Worm (Caenorhabditis elegans) whole organism, L1 larva: ENCODE data around the gene sri-66.
A peak's percentile ranks its signal among the peaks of the same experiment; 100 is the strongest.

Experiments used
- C04F5.9 ChIP-seq: sonication (generic microtip); optimal IDR thresholded peaks from 2 replicates; lab custom pipeline; 2016; ENCODE audit warnings: missing genetic modification characterization, missing compliant biosample characterization
- C34B4.2 ChIP-seq: sonication (generic microtip); optimal IDR thresholded peaks from 2 replicates; lab custom pipeline; 2017; ENCODE audit warnings: mild to moderate bottlenecking, missing genetic modification characterization, missing compliant biosample characterization
- ceh-82 ChIP-seq, 3 experiments: fragments of 150-350 bp in 1 of 3; sonication (generic microtip) in 2 of 3; optimal IDR thresholded peaks; 2 replicates each; lab custom pipeline; 2014 to 2017; ENCODE audit warnings: missing biosample characterization in 3 of 3, missing genetic modification characterization in 3 of 3
- ceh-90 ChIP-seq: sonication (generic microtip); optimal IDR thresholded peaks from 2 replicates; lab custom pipeline; 2016; ENCODE audit warnings: missing genetic modification characterization, missing compliant biosample characterization
- efl-1 ChIP-seq, 4 experiments: fragments of 150-350 bp; optimal IDR thresholded peaks in 3 of 4; peaks in 1 of 4; 1 replicate in 1 of 4; 2 replicates in 3 of 4; lab custom pipeline; 2014; ENCODE audit warnings: missing biosample characterization in 2 of 4, missing genetic modification characterization in 2 of 4, missing genetic modification reagents in 2 of 4
- elt-3 ChIP-seq, 6 experiments: fragments of 150-350 bp in 1 of 6; sonication (generic microtip); optimal IDR thresholded peaks; 2 replicates each; lab custom pipeline; 2017 to 2018; ENCODE audit warnings: missing biosample characterization in 6 of 6, missing genetic modification characterization in 6 of 6, inconsistent platforms in 1 of 6
- fkh-10 ChIP-seq: sonication (generic microtip); optimal IDR thresholded peaks from 2 replicates; lab custom pipeline; 2017; ENCODE audit warnings: missing biosample characterization, missing genetic modification reagents, missing genetic modification characterization
- grh-1 ChIP-seq: fragments of 200-800 bp; sonication (Bioruptor generic); IDR thresholded peaks from 2 replicates; pipeline ENCODE4 v1.3.6; 2022; ENCODE audit warnings: missing genetic modification reagents, missing genetic modification characterization, missing compliant biosample characterization
- hpl-2 ChIP-seq: fragments of 150-350 bp; optimal IDR thresholded peaks from 2 replicates; lab custom pipeline; 2014; ENCODE audit warnings: missing biosample characterization, missing genetic modification reagents, missing genetic modification characterization
- isw-1 ChIP-seq: fragments of 200-800 bp; sonication (Bioruptor generic); IDR thresholded peaks from 2 replicates; pipeline ENCODE4 v1.3.6; 2022; ENCODE audit warnings: missing genetic modification characterization, missing compliant biosample characterization
- lin-14 ChIP-seq: fragments of 200-800 bp; sonication (Bioruptor generic); optimal IDR thresholded peaks from 2 replicates; lab custom pipeline; 2018; ENCODE audit warnings: mild to moderate bottlenecking, missing genetic modification characterization, moderate library complexity, missing compliant biosample characterization
- lin-15B ChIP-seq: fragments of 150-350 bp; sonication (generic microtip); optimal IDR thresholded peaks from 3 replicates; lab custom pipeline; 2014; ENCODE audit warnings: missing biosample characterization, missing genetic modification characterization
- lin-35 ChIP-seq, 2 experiments: fragments of 150-350 bp; optimal IDR thresholded peaks; 2 replicates each; lab custom pipeline; 2014; ENCODE audit warnings: missing biosample characterization in 2 of 2, missing genetic modification characterization in 2 of 2, missing genetic modification reagents in 2 of 2
- lir-3 ChIP-seq: sonication (generic microtip); optimal IDR thresholded peaks from 2 replicates; lab custom pipeline; 2016; ENCODE audit warnings: mild to moderate bottlenecking, missing genetic modification characterization, moderate library complexity, missing compliant biosample characterization; ENCODE audit not compliant: poor library complexity
- mab-9 ChIP-seq: fragments of 200-800 bp; sonication (Bioruptor generic); IDR thresholded peaks from 2 replicates; pipeline ENCODE4 v1.3.6; 2022; ENCODE audit warnings: missing genetic modification reagents, missing genetic modification characterization, missing compliant biosample characterization
- mdl-1 ChIP-seq, 2 experiments: fragments of 150-350 bp; optimal IDR thresholded peaks; 2 replicates each; lab custom pipeline; 2014 to 2017; ENCODE audit warnings: missing biosample characterization in 2 of 2, missing genetic modification characterization in 2 of 2, inconsistent platforms in 1 of 2
- mep-1 ChIP-seq: fragments of 150-350 bp; optimal IDR thresholded peaks from 2 replicates; lab custom pipeline; 2014; ENCODE audit warnings: missing biosample characterization, missing genetic modification characterization
- nhr-11 ChIP-seq: fragments of 150-350 bp; optimal IDR thresholded peaks from 2 replicates; lab custom pipeline; 2014; ENCODE audit warnings: missing biosample characterization, missing genetic modification characterization
- nhr-12 ChIP-seq: sonication (generic microtip); optimal IDR thresholded peaks from 2 replicates; lab custom pipeline; 2017; ENCODE audit warnings: missing biosample characterization, missing genetic modification characterization
- nhr-19 ChIP-seq: fragments of 200-800 bp; sonication (Bioruptor generic); conservative IDR thresholded peaks from 2 replicates; pipeline ENCODE4 v1.3.6; 2022; ENCODE audit warnings: missing genetic modification characterization, missing compliant biosample characterization
- nhr-28 ChIP-seq: fragments of 150-350 bp; optimal IDR thresholded peaks from 2 replicates; lab custom pipeline; 2014; ENCODE audit warnings: missing biosample characterization, missing genetic modification characterization
- nhr-71 ChIP-seq: sonication (generic microtip); optimal IDR thresholded peaks from 2 replicates; lab custom pipeline; 2016; ENCODE audit warnings: mild to moderate bottlenecking, missing genetic modification characterization, moderate library complexity, missing compliant biosample characterization
- nhr-77 ChIP-seq: fragments of 150-350 bp; optimal IDR thresholded peaks from 2 replicates; lab custom pipeline; 2014; ENCODE audit warnings: missing biosample characterization, missing genetic modification characterization
- nhr-90 ChIP-seq: sonication (generic microtip); optimal IDR thresholded peaks from 2 replicates; lab custom pipeline; 2016; ENCODE audit warnings: mild to moderate bottlenecking, missing genetic modification characterization, missing compliant biosample characterization; ENCODE audit not compliant: poor library complexity
- pag-3 ChIP-seq: sonication (generic microtip); optimal IDR thresholded peaks from 2 replicates; lab custom pipeline; 2017; ENCODE audit warnings: missing genetic modification characterization, mild to moderate bottlenecking, missing compliant biosample characterization, antibody characterized with exemption, borderline replicate concordance; ENCODE audit not compliant: insufficient read depth
- pax-3 ChIP-seq: fragments of 200-800 bp; sonication (Bioruptor generic); optimal IDR thresholded peaks from 2 replicates; lab custom pipeline; 2018; ENCODE audit warnings: mild to moderate bottlenecking, missing genetic modification characterization, moderate library complexity, missing compliant biosample characterization
- rnt-1 ChIP-seq: sonication (generic microtip); optimal IDR thresholded peaks from 2 replicates; lab custom pipeline; 2016; ENCODE audit warnings: mild to moderate bottlenecking, missing genetic modification characterization, moderate library complexity, missing compliant biosample characterization
- snpc-4 ChIP-seq: fragments of 150-350 bp; optimal IDR thresholded peaks from 2 replicates; lab custom pipeline; 2014; ENCODE audit warnings: missing biosample characterization, missing genetic modification characterization
- snu-23 ChIP-seq: sonication (generic microtip); optimal IDR thresholded peaks from 2 replicates; lab custom pipeline; 2016; ENCODE audit warnings: missing genetic modification characterization, missing compliant biosample characterization
- sox-4 ChIP-seq: sonication (generic microtip); optimal IDR thresholded peaks from 2 replicates; lab custom pipeline; 2016; ENCODE audit warnings: missing genetic modification characterization, missing compliant biosample characterization
- sptf-1 ChIP-seq: fragments of 150-350 bp; optimal IDR thresholded peaks from 2 replicates; lab custom pipeline; 2014; ENCODE audit warnings: missing biosample characterization, missing genetic modification characterization
- sup-37 ChIP-seq: fragments of 200-800 bp; sonication (Bioruptor generic); optimal IDR thresholded peaks from 2 replicates; lab custom pipeline; 2018; ENCODE audit warnings: mild to moderate bottlenecking, missing genetic modification characterization, missing compliant biosample characterization
- tlp-1 ChIP-seq: fragments of 150-350 bp; optimal IDR thresholded peaks from 2 replicates; lab custom pipeline; 2014; ENCODE audit warnings: missing biosample characterization, missing genetic modification characterization
- unc-30 ChIP-seq: sonication (generic microtip); optimal IDR thresholded peaks from 2 replicates; lab custom pipeline; 2017; ENCODE audit warnings: missing biosample characterization, missing genetic modification characterization
- unc-86 ChIP-seq: sonication (generic microtip); optimal IDR thresholded peaks from 2 replicates; lab custom pipeline; 2016; ENCODE audit warnings: missing genetic modification characterization, missing compliant biosample characterization
- xbp-1 ChIP-seq: sonication (generic microtip); optimal IDR thresholded peaks from 2 replicates; lab custom pipeline; 2016; ENCODE audit warnings: missing genetic modification characterization, missing compliant biosample characterization

sri-66 gene

DNA sequence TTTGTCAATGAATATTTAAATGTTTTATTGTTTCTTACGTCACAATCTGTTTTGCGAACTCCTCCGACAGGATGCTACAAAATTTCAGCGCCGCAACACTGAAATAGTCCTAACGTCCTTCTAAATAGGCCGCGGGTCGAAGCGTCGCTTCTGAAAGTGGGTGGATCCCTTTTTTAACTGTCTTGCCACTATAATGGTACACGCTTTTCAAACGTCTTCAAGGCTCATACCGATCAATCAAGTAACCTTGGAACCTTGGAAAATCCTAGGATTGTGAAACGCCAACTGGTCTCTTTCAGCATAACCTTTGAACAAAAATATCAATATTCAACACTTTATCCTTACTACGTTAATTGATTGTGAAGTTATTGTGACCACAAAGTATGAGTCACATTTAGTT, 6.5 kb downstream of the sri-66 start:
- TF ChIP-seq nhr-71 (tag; lab: Kevin White, UChicago), result no peak
- TF ChIP-seq mab-9 (GFP tag; lab: Robert Waterston, UW), result no peak
- no peak for TF ChIP-seq sup-37 (GFP tag; lab: Kevin White, UChicago)
- TF ChIP-seq grh-1 (GFP tag; lab: Robert Waterston, UW), result no peak
- no peak for TF ChIP-seq mep-1
- no peak for TF ChIP-seq nhr-12
- no peak for TF ChIP-seq mdl-1 (tag; optimal IDR thresholded peaks at IDR 0.05; lab: Kevin White, UChicago)
- TF ChIP-seq isw-1 (GFP tag; lab: Robert Waterston, UW), result no peak

ce11 chrV:17068839-17069238, 8.8 kb downstream of the sri-66 start, which contains the start of gene T05E12.8:
Gene T05E12.8, plus strand, starts transcription at chrV:17069139.
- TF ChIP-seq efl-1 (optimal IDR thresholded peaks at IDR 0.05; lab: Kevin White, UChicago) (no peak), efl-1 (GFP tag; optimal IDR thresholded peaks at IDR 0.05 in 1 of 2; lab: Kevin White, UChicago) (peak in 1 of 2 experiments; percentile 65), rnt-1 (no peak)
- TF ChIP-seq, all 84 proteins: peak for 1

- TF ChIP-seq lir-3, result no peak
- TF ChIP-seq pax-3 (tag; lab: Kevin White, UChicago), result no peak
- TF ChIP-seq, all 84 proteins: peak for 0
Measured at ce11 chrV:17071578-17071977, 11.5 kb downstream of the sri-66 start, which contains the start of gene srbc-14. Gene srbc-14, minus strand, starts transcription at chrV:17071678.

DNA sequence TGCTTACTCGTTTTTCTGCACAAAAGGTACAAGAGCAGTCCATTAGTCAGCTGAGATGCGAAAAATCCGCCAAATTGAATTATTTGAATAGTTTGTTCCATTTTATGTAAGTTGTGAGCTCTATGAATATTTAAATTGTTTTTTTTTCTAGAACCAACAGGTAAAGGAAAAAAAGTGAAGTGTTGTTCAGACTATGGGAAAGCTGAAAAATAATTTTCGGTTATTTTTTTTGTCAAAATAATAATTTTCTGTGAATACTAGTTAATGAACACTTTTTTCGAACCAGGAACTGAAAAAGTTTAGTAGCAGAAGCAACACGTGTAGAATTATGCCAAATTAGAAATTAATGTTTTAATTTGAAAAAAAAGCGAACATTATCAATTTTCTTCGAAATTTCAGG, 15.8 kb downstream of the sri-66 start, which contains the start of gene str-125:
str-125 (minus strand) TSS at position 101 of the 400 bp plus-strand sequence.
- TF ChIP-seq snpc-4 (tag; lab: Kevin White, UChicago), result no peak
- TF ChIP-seq grh-1 (GFP tag; lab: Robert Waterston, UW), result no peak
- TF ChIP-seq lin-14, result no peak
- TF ChIP-seq unc-30 (tag; lab: Kevin White, UChicago), result no peak
- TF ChIP-seq nhr-28 (tag; lab: Kevin White, UChicago), result no peak
- no peak for TF ChIP-seq fkh-10
- TF ChIP-seq nhr-19 (GFP tag; lab: Robert Waterston, UW), result no peak
- no peak for TF ChIP-seq pag-3 (tag; lab: Kevin White, UChicago)
- TF ChIP-seq C34B4.2 (tag; lab: Kevin White, UChicago), result no peak
- TF ChIP-seq ceh-82 (tag; optimal IDR thresholded peaks at IDR 0.05; lab: Kevin White, UChicago), result no peak
- TF ChIP-seq snu-23 (GFP tag; lab: Kevin White, UChicago), result no peak

DNA sequence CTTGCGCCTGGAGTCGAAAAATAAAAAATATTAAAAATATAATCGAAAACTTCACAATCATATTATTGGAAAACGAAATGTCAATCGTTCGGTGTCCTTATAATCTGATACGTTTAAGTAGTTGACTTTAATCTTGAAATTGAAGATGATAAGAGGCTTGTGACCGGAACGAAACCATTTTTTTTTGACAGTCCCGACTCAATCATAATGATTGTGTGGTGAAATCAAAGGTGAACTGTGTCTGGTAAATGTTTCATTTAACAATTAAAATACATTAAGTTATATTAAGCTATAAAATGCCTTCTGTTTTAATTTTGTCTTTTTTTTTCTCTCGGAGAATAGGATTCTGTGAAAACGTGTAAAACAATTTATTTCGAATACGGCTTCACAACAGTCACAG, 17.8 kb downstream of the sri-66 start, which contains the start of gene T05E12.3:
T05E12.3 (minus strand) TSS at position 101 of the 400 bp plus-strand sequence.
- TF ChIP-seq ceh-82 (tag; optimal IDR thresholded peaks at IDR 0.05; lab: Kevin White, UChicago) (no peak), hpl-2 (no peak), unc-86 (tag; lab: Kevin White, UChicago) (no peak), nhr-11 (tag; lab: Kevin White, UChicago) (no peak), lin-15B (tag; lab: Kevin White, UChicago) (no peak), nhr-77 (tag; lab: Kevin White, UChicago) (no peak)

ce11 chrV:17079795-17080194, 19.7 kb downstream of the sri-66 start, which contains the start of gene srw-20:
Gene srw-20, minus strand, starts transcription at chrV:17079895.
- TF ChIP-seq ceh-90 (tag; lab: Kevin White, UChicago) (no peak), unc-30 (tag; lab: Kevin White, UChicago) (no peak), C04F5.9 (no peak), sox-4 (tag; lab: Kevin White, UChicago) (no peak), mab-9 (GFP tag; lab: Robert Waterston, UW) (no peak), nhr-19 (GFP tag; lab: Robert Waterston, UW) (no peak), fkh-10 (no peak), xbp-1 (no peak), tlp-1 (tag; lab: Kevin White, UChicago) (no peak), sptf-1 (no peak), nhr-90 (no peak), lin-35 (GFP tag; optimal IDR thresholded peaks at IDR 0.05; lab: Kevin White, UChicago) (no peak), elt-3 (tag; optimal IDR thresholded peaks at IDR 0.05; lab: Kevin White, UChicago) (no peak)
